Worm (Caenorhabditis elegans): ENCODE data around the gene T10D4.15.
"Not testable (repeated sequence)": the region's sequence is repeated elsewhere in the genome, so short reads cannot be mapped to it uniquely, and the experiment has no call there.

- not testable (repeated sequence) for TF ChIP-seq ama-1 (optimal IDR thresholded peaks at IDR 0.05); ama-1 (GFP tag; optimal IDR thresholded peaks at IDR 0.05); F49E8.2 (tag; optimal IDR thresholded peaks at IDR 0.05; ENCODE audit: insufficient read depth); Y79H2A.3 (GFP tag; conservative IDR thresholded peaks at IDR 0.05); snpc-4 (GFP tag; optimal IDR thresholded peaks at IDR 0.05); snpc-4 (tag; optimal IDR thresholded peaks at IDR 0.05); zim-3 (tag; optimal IDR thresholded peaks at IDR 0.05); sdz-38 (tag; optimal IDR thresholded peaks at IDR 0.05); hmg-1.2 (GFP tag; IDR thresholded peaks at IDR 0.05); F33H1.4 (GFP tag; IDR thresholded peaks at IDR 0.05); ceh-58 (GFP tag; IDR thresholded peaks at IDR 0.05); him-1 (tag; optimal IDR thresholded peaks at IDR 0.05); nfya-1 (tag; optimal IDR thresholded peaks at IDR 0.05; ENCODE audit: borderline replicate concordance, insufficient read depth); dpl-1 (GFP tag; optimal IDR thresholded peaks at IDR 0.05)
These were observed 19.2 kb upstream of the T10D4.15 start, which contains the start of gene ins-31 for ce11 chrII:3126741-3127140.
